Fruit fly (Drosophila melanogaster): ENCODE measurements around the gene Lsp1alpha.

Lsp1alpha gene

dm6 chrX:12480282-12480681, 9.8 kb upstream of the Lsp1alpha start:
- no peak for TF ChIP-seq CG9948 (tag; optimal IDR thresholded peaks at IDR 0.05)
- no peak for TF ChIP-seq D1 (tag; optimal IDR thresholded peaks at IDR 0.05)
- TF ChIP-seq CG14655 (GFP tag; optimal IDR thresholded peaks at IDR 0.05) = no peak
- TF ChIP-seq CG4496 (GFP tag; IDR thresholded peaks at IDR 0.05) = no peak
- no peak for TF ChIP-seq Pif1A (GFP tag; optimal IDR thresholded peaks at IDR 0.05)

dm6 chrX:12486294-12487020, 3.6 kb upstream of the Lsp1alpha start, which contains the start of gene Cpr11A:
Gene Cpr11A, plus strand, starts transcription at chrX:12486970.
- no peak for TF ChIP-seq CG15710 (tag; optimal IDR thresholded peaks at IDR 0.05)
- TF ChIP-seq CG12605 (GFP tag; IDR thresholded peaks at IDR 0.05) = no peak
- no peak for TF ChIP-seq Pif1B (GFP tag; optimal IDR thresholded peaks at IDR 0.05)
- TF ChIP-seq rn (GFP tag; IDR thresholded peaks at IDR 0.05) = no peak
- no peak for TF ChIP-seq CG13204 (GFP tag; optimal IDR thresholded peaks at IDR 0.05)
- TF ChIP-seq EcR (GFP tag; optimal IDR thresholded peaks at IDR 0.05) = no peak
- TF ChIP-seq CG10348 (GFP tag; IDR thresholded peaks at IDR 0.05) = no peak
- no peak for TF ChIP-seq D1 (tag; optimal IDR thresholded peaks at IDR 0.05)

- no peak for TF ChIP-seq fd96Ca (GFP tag; IDR thresholded peaks at IDR 0.05)
- TF ChIP-seq Pif1B (GFP tag; optimal IDR thresholded peaks at IDR 0.05) = no peak
- TF ChIP-seq CG17806 (tag; optimal IDR thresholded peaks at IDR 0.05) = no peak
- TF ChIP-seq Ets98B (GFP tag; IDR thresholded peaks at IDR 0.05) = no peak
- TF ChIP-seq CG9948 (tag; optimal IDR thresholded peaks at IDR 0.05) = no peak
- no peak for TF ChIP-seq CG32121 (GFP tag; IDR thresholded peaks at IDR 0.05)
- TF ChIP-seq D1 (tag; optimal IDR thresholded peaks at IDR 0.05) = no peak
- TF ChIP-seq CG15710 (tag; optimal IDR thresholded peaks at IDR 0.05) = no peak
- TF ChIP-seq Pif1A (GFP tag; optimal IDR thresholded peaks at IDR 0.05) = no peak
- TF ChIP-seq CG13204 (GFP tag; optimal IDR thresholded peaks at IDR 0.05) = no peak
- TF ChIP-seq rn (GFP tag; IDR thresholded peaks at IDR 0.05) = no peak
- TF ChIP-seq CG34367 (tag; optimal IDR thresholded peaks at IDR 0.05) = no peak
- TF ChIP-seq gl (tag; optimal IDR thresholded peaks at IDR 0.05) = no peak
- TF ChIP-seq CG4496 (GFP tag; IDR thresholded peaks at IDR 0.05) = no peak
- no peak for TF ChIP-seq CG10348 (GFP tag; IDR thresholded peaks at IDR 0.05)
- TF ChIP-seq EcR (GFP tag; optimal IDR thresholded peaks at IDR 0.05) = no peak
- no peak for TF ChIP-seq CG14655 (GFP tag; optimal IDR thresholded peaks at IDR 0.05)
- no peak for TF ChIP-seq Snoo (tag; optimal IDR thresholded peaks at IDR 0.05)
- TF ChIP-seq CG12605 (GFP tag; IDR thresholded peaks at IDR 0.05) = no peak
These were observed 2.6 kb upstream of the Lsp1alpha start for dm6 chrX:12487485-12487884.

dm6 chrX:12496497-12496896, 6.4 kb downstream of the Lsp1alpha start, which contains the start of gene Mks1:
Gene Mks1, minus strand, starts transcription at chrX:12496597.
- TF ChIP-seq Ets98B (GFP tag; IDR thresholded peaks at IDR 0.05) = no peak
- TF ChIP-seq rn (GFP tag; IDR thresholded peaks at IDR 0.05) = no peak
- TF ChIP-seq CG12605 (GFP tag; IDR thresholded peaks at IDR 0.05) = no peak
- no peak for TF ChIP-seq Snoo (tag; optimal IDR thresholded peaks at IDR 0.05)
- no peak for TF ChIP-seq CG15710 (tag; optimal IDR thresholded peaks at IDR 0.05)
- TF ChIP-seq CG34367 (tag; optimal IDR thresholded peaks at IDR 0.05) = no peak
- TF ChIP-seq gl (tag; optimal IDR thresholded peaks at IDR 0.05) = no peak
- TF ChIP-seq EcR (GFP tag; optimal IDR thresholded peaks at IDR 0.05) = no peak
- no peak for TF ChIP-seq Pif1B (GFP tag; optimal IDR thresholded peaks at IDR 0.05)
- no peak for TF ChIP-seq CG32121 (GFP tag; IDR thresholded peaks at IDR 0.05)

dm6 chrX:12496930-12497329, 6.8 kb downstream of the Lsp1alpha start, which contains the start of gene mdu:
Gene mdu, plus strand, starts transcription at chrX:12497188.
- TF ChIP-seq CG13204 (GFP tag; optimal IDR thresholded peaks at IDR 0.05) = no peak
- peak; percentile 8 for TF ChIP-seq CG8159 (tag; optimal IDR thresholded peaks at IDR 0.05)
- TF ChIP-seq Pif1B (GFP tag; optimal IDR thresholded peaks at IDR 0.05) = no peak
- 0 out of 3 replicates have a peak, but pooled peaks have one; percentile 23 for TF ChIP-seq CG4496 (GFP tag; IDR thresholded peaks at IDR 0.05)

- no peak for TF ChIP-seq CG17806 (tag; optimal IDR thresholded peaks at IDR 0.05)
- no peak for TF ChIP-seq CG10348 (GFP tag; IDR thresholded peaks at IDR 0.05)
- TF ChIP-seq CG4496 (GFP tag; IDR thresholded peaks at IDR 0.05) = 0 out of 3 replicates have a peak, but pooled peaks have one; percentile 45
- TF ChIP-seq Pif1B (GFP tag; optimal IDR thresholded peaks at IDR 0.05) = no peak
- 0 out of 2 replicates have a peak, but pooled peaks have one; percentile 14 for TF ChIP-seq CG12605 (GFP tag; IDR thresholded peaks at IDR 0.05)
- TF ChIP-seq CG8159 (tag; optimal IDR thresholded peaks at IDR 0.05) = no peak
- no peak for TF ChIP-seq CG8301 (tag; optimal IDR thresholded peaks at IDR 0.05)
- no peak for TF ChIP-seq CG32121 (GFP tag; IDR thresholded peaks at IDR 0.05)
- no peak for TF ChIP-seq gl (tag; optimal IDR thresholded peaks at IDR 0.05)
- peak; percentile 9 for TF ChIP-seq EcR (GFP tag; optimal IDR thresholded peaks at IDR 0.05)
- TF ChIP-seq CG9948 (tag; optimal IDR thresholded peaks at IDR 0.05) = no peak
- no peak for TF ChIP-seq CG13204 (GFP tag; optimal IDR thresholded peaks at IDR 0.05)
- no peak for TF ChIP-seq Pif1A (GFP tag; optimal IDR thresholded peaks at IDR 0.05)
- TF ChIP-seq Ets98B (GFP tag; IDR thresholded peaks at IDR 0.05) = 0 out of 2 replicates have a peak, but pooled peaks have one; percentile 15
- no peak for TF ChIP-seq Snoo (tag; optimal IDR thresholded peaks at IDR 0.05)
- TF ChIP-seq CG14655 (GFP tag; optimal IDR thresholded peaks at IDR 0.05) = no peak
- no peak for TF ChIP-seq fd96Ca (GFP tag; IDR thresholded peaks at IDR 0.05)
These were observed 8.0 kb downstream of the Lsp1alpha start for dm6 chrX:12498101-12498500.
